Worm (Caenorhabditis elegans) whole organism, mixed stage, embryonic: Measurements from ENCODE around the gene F42G4.6.

Experiments used
- M03D4.4 ChIP-seq: sonication (generic microtip); optimal IDR thresholded peaks from 2 replicates; lab custom pipeline; 2017; ENCODE audit warnings: mild to moderate bottlenecking, missing genetic modification characterization, missing compliant biosample characterization
- ceh-43 ChIP-seq: fragments of 200-800 bp; sonication (Bioruptor generic); optimal IDR thresholded peaks from 2 replicates; lab custom pipeline; 2018; ENCODE audit warnings: mild to moderate bottlenecking, missing genetic modification characterization, moderate library complexity, missing compliant biosample characterization
- ceh-83 ChIP-seq: fragments of 200-800 bp; sonication (Bioruptor generic); optimal IDR thresholded peaks from 2 replicates; lab custom pipeline; 2018; ENCODE audit warnings: mild to moderate bottlenecking, missing genetic modification characterization, missing compliant biosample characterization
- ces-1 ChIP-seq: fragments of 150-350 bp; optimal IDR thresholded peaks from 2 replicates; lab custom pipeline; 2014; ENCODE audit warnings: missing biosample characterization, missing genetic modification reagents, missing genetic modification characterization
- lin-13 ChIP-seq: fragments of 150-350 bp; optimal IDR thresholded peaks from 2 replicates; lab custom pipeline; 2014; ENCODE audit warnings: missing biosample characterization, missing genetic modification characterization
- lsy-2 ChIP-seq: fragments of 150-350 bp; optimal IDR thresholded peaks from 2 replicates; lab custom pipeline; 2014; ENCODE audit warnings: missing biosample characterization, missing genetic modification characterization
- mab-5 ChIP-seq: fragments of 150-350 bp; optimal IDR thresholded peaks from 2 replicates; lab custom pipeline; 2014; ENCODE audit warnings: missing biosample characterization, missing genetic modification characterization
- nhr-12 ChIP-seq: fragments of 150-350 bp; optimal IDR thresholded peaks from 2 replicates; lab custom pipeline; 2014; ENCODE audit warnings: missing biosample characterization, missing genetic modification characterization
- nhr-237 ChIP-seq: fragments of 150-350 bp; optimal IDR thresholded peaks from 2 replicates; lab custom pipeline; 2014; ENCODE audit warnings: missing biosample characterization, missing genetic modification characterization
- nhr-28 ChIP-seq: fragments of 150-350 bp; optimal IDR thresholded peaks from 2 replicates; lab custom pipeline; 2014; ENCODE audit warnings: missing biosample characterization, missing genetic modification characterization
- nhr-76 ChIP-seq: sonication (generic microtip); optimal IDR thresholded peaks from 2 replicates; lab custom pipeline; 2017; ENCODE audit warnings: missing biosample characterization, missing genetic modification characterization
- sptf-1 ChIP-seq: sonication (generic microtip); optimal IDR thresholded peaks from 2 replicates; lab custom pipeline; 2017; ENCODE audit warnings: mild to moderate bottlenecking, missing genetic modification characterization, moderate library complexity, missing compliant biosample characterization
- unc-62 ChIP-seq: fragments of 150-350 bp; optimal IDR thresholded peaks from 2 replicates; lab custom pipeline; 2014; ENCODE audit warnings: missing biosample characterization, missing genetic modification reagents, missing genetic modification characterization
- ztf-11 ChIP-seq: fragments of 150-350 bp; optimal IDR thresholded peaks from 2 replicates; lab custom pipeline; 2014; ENCODE audit warnings: missing biosample characterization, missing genetic modification characterization

ce11 chrII:13076301-13076916 lies 2.8 kb upstream of the F42G4.6 start:
- TF ChIP-seq nhr-237 (tag; lab: Kevin White, UChicago): no peak
- TF ChIP-seq ztf-11 (tag; lab: Kevin White, UChicago): no peak
- no peak for TF ChIP-seq nhr-28 (tag; lab: Kevin White, UChicago)
- no peak for TF ChIP-seq ceh-83 (GFP tag; lab: Kevin White, UChicago)
- no peak for TF ChIP-seq unc-62 (GFP tag; lab: Kevin White, UChicago)
- no peak for TF ChIP-seq mab-5
- no peak for TF ChIP-seq ces-1
- no peak for TF ChIP-seq nhr-12 (tag; lab: Kevin White, UChicago)
- TF ChIP-seq nhr-76 (tag; lab: Kevin White, UChicago): no peak
- TF ChIP-seq M03D4.4: no peak
- TF ChIP-seq lin-13 (tag; lab: Kevin White, UChicago): no peak
- no peak for TF ChIP-seq sptf-1 (tag; lab: Kevin White, UChicago)
- no peak for TF ChIP-seq ceh-43
- no peak for TF ChIP-seq lsy-2 (tag; lab: Kevin White, UChicago)
